Worm (Caenorhabditis elegans) whole organism, mixed stage, embryonic: ENCODE results near the gene C06H5.14.
"Not testable (repeated sequence)": the region's sequence is repeated elsewhere in the genome, so short reads cannot be mapped to it uniquely, and the experiment has no call there.

Source experiments
- blmp-1 ChIP-seq: fragments of 150-350 bp; optimal IDR thresholded peaks from 2 replicates; lab custom pipeline; 2014; ENCODE audit warnings: missing biosample characterization, missing genetic modification characterization
- ceh-39 ChIP-seq: fragments of 150-350 bp; optimal IDR thresholded peaks from 2 replicates; lab custom pipeline; 2014; ENCODE audit warnings: missing biosample characterization, missing genetic modification characterization
- ces-1 ChIP-seq: fragments of 150-350 bp; optimal IDR thresholded peaks from 2 replicates; lab custom pipeline; 2014; ENCODE audit warnings: missing biosample characterization, missing genetic modification reagents, missing genetic modification characterization
- elt-3 ChIP-seq: fragments of 150-350 bp; optimal IDR thresholded peaks from 2 replicates; lab custom pipeline; 2014; ENCODE audit warnings: missing biosample characterization, missing genetic modification characterization
- flh-1 ChIP-seq: fragments of 200-800 bp; sonication (Bioruptor generic); optimal IDR thresholded peaks from 2 replicates; lab custom pipeline; 2018; ENCODE audit warnings: mild to moderate bottlenecking, missing genetic modification characterization, moderate library complexity, missing compliant biosample characterization
- lsy-2 ChIP-seq: fragments of 150-350 bp; optimal IDR thresholded peaks from 2 replicates; lab custom pipeline; 2014; ENCODE audit warnings: missing biosample characterization, missing genetic modification characterization
- mep-1 ChIP-seq: fragments of 150-350 bp; optimal IDR thresholded peaks from 2 replicates; lab custom pipeline; 2017; ENCODE audit warnings: missing biosample characterization, missing genetic modification reagents, missing genetic modification characterization, inconsistent platforms
- nhr-12 ChIP-seq: fragments of 150-350 bp; optimal IDR thresholded peaks from 2 replicates; lab custom pipeline; 2014; ENCODE audit warnings: missing biosample characterization, missing genetic modification characterization
- nhr-2 ChIP-seq: fragments of 150-350 bp; optimal IDR thresholded peaks from 2 replicates; lab custom pipeline; 2014; ENCODE audit warnings: missing biosample characterization, missing genetic modification characterization
- nhr-237 ChIP-seq: fragments of 150-350 bp; optimal IDR thresholded peaks from 2 replicates; lab custom pipeline; 2014; ENCODE audit warnings: missing biosample characterization, missing genetic modification characterization
- pha-4 ChIP-seq: fragments of 150-350 bp; optimal IDR thresholded peaks from 2 replicates; lab custom pipeline; 2018; ENCODE audit warnings: missing biosample characterization, missing genetic modification reagents, missing genetic modification characterization
- unc-62 ChIP-seq: fragments of 150-350 bp; optimal IDR thresholded peaks from 2 replicates; lab custom pipeline; 2014; ENCODE audit warnings: missing biosample characterization, missing genetic modification reagents, missing genetic modification characterization
- zip-8 ChIP-seq: fragments of 150-350 bp; optimal IDR thresholded peaks from 2 replicates; lab custom pipeline; 2014; ENCODE audit warnings: missing biosample characterization, missing genetic modification characterization

DNA sequence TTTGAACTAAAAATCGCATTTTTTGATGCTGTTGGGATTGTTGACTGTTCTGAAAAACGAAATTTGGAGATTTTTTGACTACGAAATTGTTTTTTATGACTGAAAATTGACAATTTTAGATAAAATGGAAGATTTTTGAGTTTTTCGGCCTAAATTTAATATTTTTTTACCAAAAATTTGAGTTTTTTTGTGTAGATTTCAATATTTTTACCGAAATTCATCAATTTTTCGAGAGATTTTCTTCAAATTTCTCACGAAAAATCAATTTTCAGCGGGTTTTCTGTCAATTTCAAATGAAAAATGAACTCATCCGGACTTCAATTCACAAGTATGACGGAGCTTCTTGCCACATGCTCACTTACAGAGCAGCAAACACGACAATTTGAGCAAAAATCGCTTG is 38.6 kb upstream of the C06H5.14 start, which contains the start of gene Y59A8A.8:
- TF ChIP-seq lsy-2 (tag; lab: Kevin White, UChicago); nhr-12 (tag; lab: Kevin White, UChicago); zip-8 (tag; lab: Kevin White, UChicago); blmp-1 (tag; lab: Kevin White, UChicago); elt-3 (tag; lab: Kevin White, UChicago); unc-62 (GFP tag; lab: Kevin White, UChicago); pha-4; ceh-39 (tag; lab: Kevin White, UChicago); nhr-237 (tag; lab: Kevin White, UChicago); mep-1 (tag; lab: Kevin White, UChicago); nhr-2; ces-1 (GFP tag; lab: Kevin White, UChicago); flh-1: not testable (repeated sequence)
